Fruit fly (Drosophila melanogaster): Measurements from ENCODE around the gene CG31717.

- TF ChIP-seq psq (GFP tag; optimal IDR thresholded peaks at IDR 0.05) (no peak), h (GFP tag; optimal IDR thresholded peaks at IDR 0.05) (no peak), pan (optimal IDR thresholded peaks at IDR 0.05) (no peak), Hnf4 (GFP tag; optimal IDR thresholded peaks at IDR 0.05) (no peak), Rel (GFP tag; optimal IDR thresholded peaks at IDR 0.05) (no peak), Rel (tag; optimal IDR thresholded peaks at IDR 0.05) (no peak), sage (GFP tag; optimal IDR thresholded peaks at IDR 0.05) (no peak), fru (GFP tag; optimal IDR thresholded peaks at IDR 0.05) (no peak), lola (GFP tag; optimal IDR thresholded peaks at IDR 0.05) (no peak), GATAd (GFP tag; optimal IDR thresholded peaks at IDR 0.05) (no peak), Vsx2 (GFP tag; optimal IDR thresholded peaks at IDR 0.05; ENCODE audit: partially characterized antibody) (no peak), usp (GFP tag; optimal IDR thresholded peaks at IDR 0.05) (no peak)
Measured at dm6 chr2L:10201743-10202142, 48.8 kb upstream of the CG31717 start.

All from whole organism, wandering third instar larva.